Worm (Caenorhabditis elegans): Measurements from ENCODE around the gene CC8.2.

CC8.2 gene

ce11 chrIV:3648634-3649240 is at the start of gene CC8.2:
TSS of gene CC8.2 (minus strand) at chrIV:3648684.
- peak; percentile 71 for TF ChIP-seq aha-1 (tag)
- no peak for TF ChIP-seq unc-39 (tag; optimal IDR thresholded peaks at IDR 0.05)
- peak; percentile 59; the same call in 1 of the 2 replicates for TF ChIP-seq mxl-2 (GFP tag; conservative IDR thresholded peaks at IDR 0.05)
- peak; percentile 61 for TF ChIP-seq nhr-28 (tag; optimal IDR thresholded peaks at IDR 0.05)
- no peak for TF ChIP-seq F26F4.8 (GFP tag; conservative IDR thresholded peaks at IDR 0.05)
- TF ChIP-seq dmd-8 (GFP tag; IDR thresholded peaks at IDR 0.05) = no peak
- peak; percentile 48; the same call in 1 of the 2 replicates for TF ChIP-seq ceh-20 (GFP tag; IDR thresholded peaks at IDR 0.05)
- no peak for TF ChIP-seq unc-130 (GFP tag; optimal IDR thresholded peaks at IDR 0.05)
- no peak for TF ChIP-seq skn-1 (tag; optimal IDR thresholded peaks at IDR 0.05)
- 0 out of 2 replicates have a peak, but pooled peaks have one; percentile 7 for TF ChIP-seq snpc-1.2 (GFP tag; IDR thresholded peaks at IDR 0.05)
- TF ChIP-seq pqm-1 (tag; optimal IDR thresholded peaks at IDR 0.05) = no peak
- no peak for TF ChIP-seq ces-1 (GFP tag; optimal IDR thresholded peaks at IDR 0.05)
- peak; percentile 61 for TF ChIP-seq hlh-30 (tag; optimal IDR thresholded peaks at IDR 0.05; ENCODE audit: insufficient read depth)
- no peak for TF ChIP-seq zip-11 (GFP tag; IDR thresholded peaks at IDR 0.05)
- TF ChIP-seq rbr-2 (tag; optimal IDR thresholded peaks at IDR 0.05) = no peak
- TF ChIP-seq nhr-111 (GFP tag; optimal IDR thresholded peaks at IDR 0.05) = no peak
- no peak for TF ChIP-seq Y5F2A.4 (GFP tag; optimal IDR thresholded peaks at IDR 0.05)
- peak in 1 of 2 experiments; percentile 95 for TF ChIP-seq unc-62 (GFP tag; optimal IDR thresholded peaks at IDR 0.05 in 1 of 2)
- no peak for TF ChIP-seq unc-62 (tag; optimal IDR thresholded peaks at IDR 0.05)
- no peak for TF ChIP-seq snpc-4 (tag; optimal IDR thresholded peaks at IDR 0.05)
- peak; percentile 19 for TF ChIP-seq nhr-102 (tag; optimal IDR thresholded peaks at IDR 0.05)
- no peak for TF ChIP-seq nhr-42 (GFP tag; IDR thresholded peaks at IDR 0.05)
- no peak for TF ChIP-seq lin-39 (tag; optimal IDR thresholded peaks at IDR 0.05)
- TF ChIP-seq nhr-48 (tag; optimal IDR thresholded peaks at IDR 0.05) = peak; percentile 87
- TF ChIP-seq arid-1 (GFP tag; conservative IDR thresholded peaks at IDR 0.05) = 0 out of 2 replicates have a peak, but pooled peaks have one; percentile 28
- peak; percentile 6 for TF ChIP-seq mep-1 (tag; optimal IDR thresholded peaks at IDR 0.05)
- peak; percentile 49 for TF ChIP-seq nhr-10 (tag; optimal IDR thresholded peaks at IDR 0.05)
- TF ChIP-seq mxl-3 (GFP tag; optimal IDR thresholded peaks at IDR 0.05) = peak; percentile 91
- no peak for TF ChIP-seq lin-1 (GFP tag; IDR thresholded peaks at IDR 0.05)
- TF ChIP-seq egl-43 (GFP tag; IDR thresholded peaks at IDR 0.05) = peak; percentile 55; the same call in 1 of the 2 replicates
- no peak for TF ChIP-seq ceh-82 (tag; optimal IDR thresholded peaks at IDR 0.05)
- TF ChIP-seq mdl-1 (tag; optimal IDR thresholded peaks at IDR 0.05) = peak; percentile 44 to 62
- no peak for TF ChIP-seq ctbp-1 (GFP tag; IDR thresholded peaks at IDR 0.05)
- TF ChIP-seq hlh-11 (tag; optimal IDR thresholded peaks at IDR 0.05) = peak; percentile 85
- no peak for TF ChIP-seq nhr-77 (tag; optimal IDR thresholded peaks at IDR 0.05)
- TF ChIP-seq jun-1 (tag; optimal IDR thresholded peaks at IDR 0.05) = no peak
- TF ChIP-seq madf-5 (GFP tag; IDR thresholded peaks at IDR 0.05) = no peak
- TF ChIP-seq ceh-32 (tag; optimal IDR thresholded peaks at IDR 0.05; ENCODE audit: poor library complexity) = no peak
- no peak for TF ChIP-seq nhr-6 (tag; optimal IDR thresholded peaks at IDR 0.05)
- no peak for TF ChIP-seq nhr-25 (tag; optimal IDR thresholded peaks at IDR 0.05; ENCODE audit: borderline replicate concordance, insufficient read depth)
- TF ChIP-seq daf-8 (GFP tag; IDR thresholded peaks at IDR 0.05) = no peak
- peak; percentile 81 for TF ChIP-seq set-16 (GFP tag; IDR thresholded peaks at IDR 0.05)
- TF ChIP-seq nhr-76 (tag; optimal IDR thresholded peaks at IDR 0.05) = no peak
- TF ChIP-seq hif-1 (tag; optimal IDR thresholded peaks at IDR 0.05) = peak in 1 of 2 experiments; percentile 43
- no peak for TF ChIP-seq attf-4 (tag; optimal IDR thresholded peaks at IDR 0.05)
- TF ChIP-seq zag-1 (tag; optimal IDR thresholded peaks at IDR 0.05) = no peak
- TF ChIP-seq dmd-9 (GFP tag; IDR thresholded peaks at IDR 0.05) = no peak
- TF ChIP-seq sdz-12 (GFP tag; optimal IDR thresholded peaks at IDR 0.05) = no peak
- no peak for TF ChIP-seq mes-2 (tag; optimal IDR thresholded peaks at IDR 0.05; ENCODE audit: poor library complexity, severe bottlenecking)
- TF ChIP-seq zfp-3 (GFP tag; conservative IDR thresholded peaks at IDR 0.05) = no peak
- TF ChIP-seq Y105C5A.15 (GFP tag; IDR thresholded peaks at IDR 0.05) = no peak
